Worm (Caenorhabditis elegans): Measurements from ENCODE around the gene C28A5.2.

- no peak for TF ChIP-seq Y56A3A.18 (GFP tag; IDR thresholded peaks at IDR 0.05)
- TF ChIP-seq pha-4 (tag; optimal IDR thresholded peaks at IDR 0.05): no peak
- no peak for TF ChIP-seq hsf-1 (GFP tag; IDR thresholded peaks at IDR 0.05)
- no peak for TF ChIP-seq F23B12.7 (tag; optimal IDR thresholded peaks at IDR 0.05; ENCODE audit: insufficient read depth)
- TF ChIP-seq C17E4.6 (GFP tag; IDR thresholded peaks at IDR 0.05): no peak
- TF ChIP-seq ceh-58 (GFP tag; IDR thresholded peaks at IDR 0.05): no peak
- no peak for TF ChIP-seq Y95B8A.8 (GFP tag; IDR thresholded peaks at IDR 0.05)
- no peak for TF ChIP-seq zim-3 (tag; optimal IDR thresholded peaks at IDR 0.05)
- no peak for TF ChIP-seq unc-62 (GFP tag; optimal IDR thresholded peaks at IDR 0.05)
- no peak for TF ChIP-seq ceh-27 (GFP tag; optimal IDR thresholded peaks at IDR 0.05)
- no peak for TF ChIP-seq F49E8.2 (tag; optimal IDR thresholded peaks at IDR 0.05; ENCODE audit: insufficient read depth)
Measured at ce11 chrIII:4482986-4483385, 43.6 kb upstream of the C28A5.2 start.
